Worm (Caenorhabditis elegans) whole organism, young adult: ENCODE data around the gene F52D2.12.
A peak's percentile ranks its signal among the peaks of the same experiment; 100 is the strongest.
"Not testable (repeated sequence)": the region's sequence is repeated elsewhere in the genome, so short reads cannot be mapped to it uniquely, and the experiment has no call there.

ENCODE experiments used
- attf-6 ChIP-seq: fragments of 200-800 bp; sonication (Bioruptor generic); IDR thresholded peaks from 2 replicates; pipeline ENCODE4 v1.3.6; 2022; ENCODE audit warnings: missing genetic modification reagents, missing genetic modification characterization, missing compliant biosample characterization
- hmg-20 ChIP-seq: fragments of 200-800 bp; sonication (Bioruptor generic); IDR thresholded peaks from 2 replicates; pipeline ENCODE4 v1.3.6; 2022; ENCODE audit warnings: missing genetic modification reagents, missing genetic modification characterization, missing compliant biosample characterization
- nhr-80 ChIP-seq: sonication (generic microtip); optimal IDR thresholded peaks from 2 replicates; lab custom pipeline; 2016; ENCODE audit warnings: missing genetic modification characterization, missing compliant biosample characterization
- ztf-26 ChIP-seq: sonication (generic microtip); optimal IDR thresholded peaks from 2 replicates; lab custom pipeline; 2017; ENCODE audit warnings: missing genetic modification characterization, missing compliant biosample characterization

Gene F52D2.12

DNA sequence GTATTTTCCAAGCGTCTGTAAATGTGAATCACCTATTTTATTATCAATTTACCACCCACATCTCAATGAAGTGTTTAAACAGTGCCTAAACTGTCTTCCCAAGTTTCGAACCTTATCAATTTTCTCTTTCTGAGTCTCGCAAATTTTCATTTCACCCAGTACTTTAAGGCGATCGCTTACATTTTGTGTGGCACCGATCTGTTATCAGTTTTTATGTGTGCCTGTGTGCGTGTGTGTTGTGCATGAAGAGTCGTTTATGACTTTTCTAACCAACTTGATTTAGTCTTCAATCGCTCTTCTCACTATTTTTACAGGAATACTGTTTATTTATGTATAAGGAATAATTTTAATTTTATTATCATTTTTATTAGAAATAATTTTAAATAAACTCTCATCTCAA is 47.6 kb downstream of the F52D2.12 start:
- TF ChIP-seq nhr-80: peak; percentile 59

DNA sequence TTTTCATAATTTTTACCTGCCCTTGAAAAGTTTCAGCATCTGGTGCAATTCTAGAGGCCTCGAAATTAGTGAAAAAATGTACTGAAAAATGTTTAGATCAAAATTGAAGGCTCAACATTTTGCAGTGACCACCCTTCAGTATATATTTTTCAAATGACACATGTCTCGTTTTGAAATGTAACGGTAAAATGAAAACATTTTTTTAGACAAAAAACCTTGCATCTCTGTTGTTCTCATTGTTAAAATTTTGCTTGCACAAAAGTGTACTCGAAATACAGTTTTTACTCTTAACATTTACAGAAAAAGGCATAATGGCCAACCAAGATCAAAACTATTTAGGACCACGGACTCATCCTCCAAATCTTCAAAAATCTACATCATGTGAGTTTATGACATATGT is 48.5 kb downstream of the F52D2.12 start, which contains the start of gene Y102A11A.2:
Gene Y102A11A.2 (plus strand): TSS at position 301 of the 400 bp plus-strand sequence.
- TF ChIP-seq attf-6 (GFP tag; lab: Robert Waterston, UW); hmg-20 (GFP tag; lab: Robert Waterston, UW); ztf-26 (tag; lab: Kevin White, UChicago): not testable (repeated sequence)
